Worm (Caenorhabditis elegans) whole organism, L2 larva: Measurements from ENCODE around the gene R04B5.11.

Experiments
- F13H6.1 ChIP-seq: sonication (generic microtip); optimal IDR thresholded peaks from 2 replicates; lab custom pipeline; 2016; ENCODE audit warnings: missing genetic modification characterization, missing compliant biosample characterization
- dmd-4 ChIP-seq: sonication (generic microtip); optimal IDR thresholded peaks from 2 replicates; lab custom pipeline; 2017; ENCODE audit warnings: missing biosample characterization, missing genetic modification characterization
- zag-1 ChIP-seq: fragments of 150-350 bp; optimal IDR thresholded peaks from 2 replicates; lab custom pipeline; 2014; ENCODE audit warnings: missing biosample characterization, missing genetic modification characterization

- TF ChIP-seq F13H6.1 (tag; lab: Kevin White, UChicago) (no peak), zag-1 (no peak), dmd-4 (no peak)
These were observed 3.3 kb upstream of the R04B5.11 start, which contains the start of gene srd-49 for ce11 chrV:10094374-10094773.
